Fruit fly (Drosophila melanogaster) Kc167 (cell line): ENCODE measurements around the gene TH1.

Experiments used
- Sin3A ChIP-seq: fragments of >200 bp; optimal IDR thresholded peaks from 2 replicates; lab custom pipeline; 2018; ENCODE audit warnings: missing external identifiers
- h ChIP-seq: fragments of >200 bp; optimal IDR thresholded peaks from 3 replicates; lab custom pipeline; 2018; ENCODE audit warnings: missing external identifiers
- psq ChIP-seq: fragments of >200 bp; optimal IDR thresholded peaks from 2 replicates; lab custom pipeline; 2017; ENCODE audit warnings: missing external identifiers

dm6 chrX:16406083-16406482 is 14.8 kb upstream of the TH1 start:
- TF ChIP-seq h (lab: Kevin White, UChicago): no peak
- no peak for TF ChIP-seq Sin3A (lab: Kevin White, UChicago)
- no peak for TF ChIP-seq psq (lab: Kevin White, UChicago)
